Fruit fly (Drosophila melanogaster) whole organism, embryonic: ENCODE data around the gene SppL.
A peak's percentile ranks its signal among the peaks of the same experiment; 100 is the strongest.

ENCODE experiments used
- CG10462 ChIP-seq: fragments of 200-800 bp; sonication (Bioruptor generic); optimal IDR thresholded peaks from 2 replicates; lab custom pipeline; 2016; ENCODE audit warnings: missing biosample characterization, missing genetic modification characterization
- Dbx ChIP-seq: fragments of 200-800 bp; sonication (Bioruptor generic); IDR thresholded peaks from 3 replicates; pipeline ENCODE4 v1.3.6; 2022; ENCODE audit warnings: missing biosample characterization, missing genetic modification characterization
- Hr39 ChIP-seq: fragments of >200 bp; optimal IDR thresholded peaks from 2 replicates; lab custom pipeline; 2017
- Ravus ChIP-seq: fragments of 200-800 bp; sonication (Bioruptor generic); IDR thresholded peaks from 2 replicates; pipeline ENCODE4 v1.3.6; 2022; ENCODE audit warnings: missing biosample characterization, missing genetic modification characterization
- TFAM ChIP-seq: fragments of 200-800 bp; sonication (Bioruptor generic); optimal IDR thresholded peaks from 2 replicates; lab custom pipeline; 2017; ENCODE audit warnings: missing biosample characterization, missing genetic modification characterization, inconsistent platforms
- abd-A ChIP-seq: fragments of 200-800 bp; sonication (Bioruptor generic); optimal IDR thresholded peaks from 3 replicates; lab custom pipeline; 2019; ENCODE audit warnings: missing biosample characterization, mild to moderate bottlenecking, missing genetic modification characterization, moderate library complexity
- bbx ChIP-seq: fragments of 200-800 bp; sonication (Bioruptor generic); IDR thresholded peaks from 2 replicates; pipeline ENCODE4 v1.3.6; 2022; ENCODE audit warnings: missing biosample characterization, missing genetic modification characterization; ENCODE audit not compliant: partially characterized antibody
- danr ChIP-seq: fragments of 200-800 bp; sonication (Bioruptor generic); IDR thresholded peaks from 2 replicates; pipeline ENCODE4 v1.3.6; 2022; ENCODE audit warnings: missing biosample characterization, missing genetic modification characterization
- fd102C ChIP-seq: fragments of 200-800 bp; sonication (Bioruptor generic); optimal IDR thresholded peaks from 2 replicates; lab custom pipeline; 2018; ENCODE audit warnings: missing biosample characterization, mild to moderate bottlenecking, missing genetic modification characterization, moderate library complexity
- klu ChIP-seq: fragments of 200-800 bp; sonication (Bioruptor generic); IDR thresholded peaks from 2 replicates; pipeline ENCODE4 v1.3.6; 2022; ENCODE audit warnings: missing biosample characterization, missing genetic modification characterization
- lab ChIP-seq: fragments of 200-800 bp; sonication (Bioruptor generic); optimal IDR thresholded peaks from 3 replicates; lab custom pipeline; 2017; ENCODE audit warnings: missing biosample characterization, missing genetic modification characterization, mild to moderate bottlenecking, moderate library complexity, missing genetic modification reagents
- pan ChIP-seq, 4 experiments: fragments of >200 bp in 3 of 4; fragments of 200-800 bp in 1 of 4; sonication (Bioruptor generic) in 1 of 4; optimal IDR thresholded peaks in 3 of 4; IDR thresholded peaks in 1 of 4; 2 replicates each; pipeline versions ENCODE4 v1.3.6 to Lab custom; 2017 to 2022; ENCODE audit warnings: missing biosample characterization in 2 of 4, missing genetic modification characterization in 2 of 4, mixed read lengths in 1 of 4
- sna ChIP-seq: fragments of 200-800 bp; sonication (Bioruptor generic); IDR thresholded peaks from 2 replicates; pipeline ENCODE4 v1.3.6; 2022; ENCODE audit warnings: missing biosample characterization, missing genetic modification characterization; ENCODE audit not compliant: partially characterized antibody

- TF ChIP-seq klu (GFP tag; lab: Robert Waterston, UW) (no peak), Ravus (GFP tag; lab: Robert Waterston, UW) (no peak), Hr39 (lab: Kevin White, UChicago) (no peak), abd-A (tag; lab: Kevin White, UChicago) (no peak), fd102C (GFP tag; lab: Kevin White, UChicago) (no peak), bbx (GFP tag; lab: Robert Waterston, UW) (peak; percentile 43; the same call in 1 of the 2 replicates), Dbx (no peak), lab (GFP tag; lab: Kevin White, UChicago) (no peak), CG10462 (GFP tag; lab: Kevin White, UChicago) (no peak), danr (GFP tag; lab: Robert Waterston, UW) (no peak), pan (optimal IDR thresholded peaks at IDR 0.05; lab: Kevin White, UChicago) (no peak), pan (GFP tag; optimal IDR thresholded peaks at IDR 0.05 in 1 of 2, IDR thresholded peaks at IDR 0.05 in 1 of 2) (no peak), sna (GFP tag; lab: Robert Waterston, UW) (no peak), TFAM (GFP tag; lab: Kevin White, UChicago) (no peak)
Observed at dm6 chr3R:25881915-25882314, at the start of gene SppL.
